Fruit fly (Drosophila melanogaster): ENCODE results near the gene CG3347.

The CG3347 gene

DNA sequence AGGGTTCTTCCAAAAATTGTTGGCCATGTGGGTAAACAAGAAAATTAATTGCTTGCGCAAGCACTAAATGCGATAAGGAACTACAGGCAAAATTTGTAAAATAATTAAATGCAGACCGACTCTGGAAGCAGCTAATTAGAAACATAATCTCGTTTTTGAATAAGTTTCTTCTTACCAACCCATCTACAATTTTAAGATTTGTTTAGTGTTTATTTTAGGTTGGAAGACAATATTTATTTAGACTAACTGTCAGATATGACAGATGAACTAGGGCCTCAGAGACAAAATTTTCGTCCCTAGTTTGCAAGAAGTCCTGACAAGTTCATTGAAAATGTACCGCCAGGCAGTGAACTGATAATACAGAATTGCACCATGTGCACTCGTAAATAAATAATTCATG, at the start of gene CG3347:
TSS of gene CG3347 (plus strand) at position 301 of the 400 bp plus-strand sequence.
- TF ChIP-seq gl (tag; optimal IDR thresholded peaks at IDR 0.05) (no peak), D1 (tag; optimal IDR thresholded peaks at IDR 0.05) (no peak), Ets98B (GFP tag; IDR thresholded peaks at IDR 0.05) (no peak), CG15710 (tag; optimal IDR thresholded peaks at IDR 0.05) (no peak), Pif1B (GFP tag; optimal IDR thresholded peaks at IDR 0.05) (no peak), CG8159 (tag; optimal IDR thresholded peaks at IDR 0.05) (no peak), CG14655 (GFP tag; optimal IDR thresholded peaks at IDR 0.05) (no peak), CG34367 (tag; optimal IDR thresholded peaks at IDR 0.05) (no peak), fd96Ca (GFP tag; IDR thresholded peaks at IDR 0.05) (no peak), CG10348 (GFP tag; IDR thresholded peaks at IDR 0.05) (no peak), Pif1A (GFP tag; optimal IDR thresholded peaks at IDR 0.05) (no peak), EcR (GFP tag; optimal IDR thresholded peaks at IDR 0.05) (no peak), CG12605 (GFP tag; IDR thresholded peaks at IDR 0.05) (no peak), CG8301 (tag; optimal IDR thresholded peaks at IDR 0.05) (no peak)

DNA sequence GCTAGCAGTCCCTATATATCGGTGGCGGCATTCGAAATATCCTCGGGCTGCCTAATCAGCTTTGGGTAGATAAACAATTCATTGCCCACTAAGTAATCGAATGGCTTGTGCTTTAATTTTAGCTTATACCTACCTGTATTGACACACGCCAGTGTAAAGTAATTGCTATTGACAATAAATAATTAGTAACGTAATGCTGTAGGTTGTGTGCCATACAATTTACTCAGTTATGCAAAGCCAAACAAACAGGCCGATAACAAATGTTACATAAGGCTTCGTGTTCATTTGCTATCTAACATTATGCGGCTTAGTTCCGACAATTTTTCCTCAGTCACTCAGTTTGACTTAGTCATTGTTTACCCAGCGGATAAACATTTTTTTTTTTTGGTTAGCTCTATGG, 40.5 kb upstream of the CG3347 start:
- no peak for TF ChIP-seq gl (tag; optimal IDR thresholded peaks at IDR 0.05)
- TF ChIP-seq rn (GFP tag; IDR thresholded peaks at IDR 0.05): no peak
- TF ChIP-seq CG13204 (GFP tag; optimal IDR thresholded peaks at IDR 0.05): no peak
- TF ChIP-seq CG8159 (tag; optimal IDR thresholded peaks at IDR 0.05): no peak
- no peak for TF ChIP-seq EcR (GFP tag; optimal IDR thresholded peaks at IDR 0.05)
- no peak for TF ChIP-seq fd96Ca (GFP tag; IDR thresholded peaks at IDR 0.05)
- TF ChIP-seq Pif1B (GFP tag; optimal IDR thresholded peaks at IDR 0.05): no peak
- TF ChIP-seq CG32121 (GFP tag; IDR thresholded peaks at IDR 0.05): no peak
- TF ChIP-seq CG14655 (GFP tag; optimal IDR thresholded peaks at IDR 0.05): no peak
- TF ChIP-seq CG9948 (tag; optimal IDR thresholded peaks at IDR 0.05): no peak
- no peak for TF ChIP-seq CG34367 (tag; optimal IDR thresholded peaks at IDR 0.05)
- no peak for TF ChIP-seq D1 (tag; optimal IDR thresholded peaks at IDR 0.05)
- no peak for TF ChIP-seq CG12605 (GFP tag; IDR thresholded peaks at IDR 0.05)

dm6 chr2L:3231239-3231638, 38.0 kb upstream of the CG3347 start:
- TF ChIP-seq EcR (GFP tag; optimal IDR thresholded peaks at IDR 0.05): no peak
- no peak for TF ChIP-seq CG34367 (tag; optimal IDR thresholded peaks at IDR 0.05)
- no peak for TF ChIP-seq CG13204 (GFP tag; optimal IDR thresholded peaks at IDR 0.05)
- no peak for TF ChIP-seq rn (GFP tag; IDR thresholded peaks at IDR 0.05)
- TF ChIP-seq CG8159 (tag; optimal IDR thresholded peaks at IDR 0.05): no peak
- TF ChIP-seq fd96Ca (GFP tag; IDR thresholded peaks at IDR 0.05): no peak
- no peak for TF ChIP-seq gl (tag; optimal IDR thresholded peaks at IDR 0.05)
- no peak for TF ChIP-seq Pif1B (GFP tag; optimal IDR thresholded peaks at IDR 0.05)

DNA sequence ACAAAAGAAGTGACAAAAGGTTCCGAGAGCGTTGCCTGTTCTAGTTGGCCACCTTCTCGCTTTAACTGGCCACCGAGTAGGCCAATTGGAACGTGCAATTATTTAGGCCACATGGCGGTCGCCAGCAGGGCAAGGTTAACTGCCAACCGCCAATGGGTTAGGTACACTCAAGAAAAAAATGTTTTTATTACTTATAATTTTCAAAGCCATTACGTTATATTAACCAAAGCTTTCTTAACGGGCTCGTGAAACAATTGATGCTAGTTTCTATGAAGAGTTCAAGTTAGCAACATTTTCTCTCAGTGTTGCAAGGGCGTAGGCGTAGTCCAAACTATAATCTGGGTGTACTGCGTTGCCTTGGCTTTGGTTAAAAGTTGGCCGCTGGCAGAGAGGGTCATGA, 23.2 kb upstream of the CG3347 start:
- TF ChIP-seq EcR (GFP tag; optimal IDR thresholded peaks at IDR 0.05): no peak
- TF ChIP-seq Ets98B (GFP tag; IDR thresholded peaks at IDR 0.05): peak; percentile 28; the same call in 1 of the 2 replicates
- peak; percentile 23 for TF ChIP-seq CG8159 (tag; optimal IDR thresholded peaks at IDR 0.05)
- no peak for TF ChIP-seq Snoo (tag; optimal IDR thresholded peaks at IDR 0.05)
- no peak for TF ChIP-seq CG10348 (GFP tag; IDR thresholded peaks at IDR 0.05)
- no peak for TF ChIP-seq CG15710 (tag; optimal IDR thresholded peaks at IDR 0.05)
- TF ChIP-seq Pif1A (GFP tag; optimal IDR thresholded peaks at IDR 0.05): no peak
- peak; percentile 12 for TF ChIP-seq CG14655 (GFP tag; optimal IDR thresholded peaks at IDR 0.05)
- TF ChIP-seq rn (GFP tag; IDR thresholded peaks at IDR 0.05): no peak
- no peak for TF ChIP-seq CG34367 (tag; optimal IDR thresholded peaks at IDR 0.05)
- no peak for TF ChIP-seq Pif1B (GFP tag; optimal IDR thresholded peaks at IDR 0.05)
- TF ChIP-seq CG17806 (tag; optimal IDR thresholded peaks at IDR 0.05): no peak
- 0 out of 3 replicates have a peak, but pooled peaks have one; percentile 60 for TF ChIP-seq fd96Ca (GFP tag; IDR thresholded peaks at IDR 0.05)
- no peak for TF ChIP-seq CG9948 (tag; optimal IDR thresholded peaks at IDR 0.05)
- TF ChIP-seq CG4496 (GFP tag; IDR thresholded peaks at IDR 0.05): peak; percentile 59; the same call in 2 of the 3 replicates

dm6 chr2L:3265635-3266034, 3.6 kb upstream of the CG3347 start:
- 0 out of 2 replicates have a peak, but pooled peaks have one; percentile 15 for TF ChIP-seq CG12605 (GFP tag; IDR thresholded peaks at IDR 0.05)
- TF ChIP-seq CG34367 (tag; optimal IDR thresholded peaks at IDR 0.05): no peak

DNA sequence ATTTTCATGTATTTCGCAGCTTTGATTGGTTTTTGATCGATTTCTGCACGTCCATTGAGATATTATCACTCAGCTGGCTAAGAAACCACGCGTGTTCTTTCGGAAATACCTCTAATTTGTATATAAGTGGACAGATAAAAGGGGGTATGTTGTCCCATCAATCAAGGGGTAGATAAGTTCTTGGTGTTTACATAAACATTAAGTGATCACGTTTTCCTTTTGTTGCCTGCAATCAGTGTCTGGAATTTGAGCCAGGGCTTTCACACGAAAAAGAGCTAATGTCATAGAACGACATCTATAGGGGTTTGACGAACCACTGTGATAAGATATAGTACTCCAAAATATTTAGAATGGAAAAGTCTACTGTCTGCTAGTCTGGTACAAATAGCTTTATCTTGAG, 9.5 kb downstream of the CG3347 start:
- no peak for TF ChIP-seq Pif1B (GFP tag; optimal IDR thresholded peaks at IDR 0.05)
- no peak for TF ChIP-seq CG8301 (tag; optimal IDR thresholded peaks at IDR 0.05)
- no peak for TF ChIP-seq CG8159 (tag; optimal IDR thresholded peaks at IDR 0.05)
- no peak for TF ChIP-seq CG13204 (GFP tag; optimal IDR thresholded peaks at IDR 0.05)
- TF ChIP-seq gl (tag; optimal IDR thresholded peaks at IDR 0.05): no peak
- no peak for TF ChIP-seq CG4496 (GFP tag; IDR thresholded peaks at IDR 0.05)
- no peak for TF ChIP-seq CG9948 (tag; optimal IDR thresholded peaks at IDR 0.05)
- no peak for TF ChIP-seq CG32121 (GFP tag; IDR thresholded peaks at IDR 0.05)
- TF ChIP-seq CG15710 (tag; optimal IDR thresholded peaks at IDR 0.05): no peak
- no peak for TF ChIP-seq EcR (GFP tag; optimal IDR thresholded peaks at IDR 0.05)
- no peak for TF ChIP-seq rn (GFP tag; IDR thresholded peaks at IDR 0.05)
- no peak for TF ChIP-seq Ets98B (GFP tag; IDR thresholded peaks at IDR 0.05)

dm6 chr2L:3280484-3280993, 11.3 kb downstream of the CG3347 start, which contains the start of gene OtopLb:
Gene OtopLb (minus strand): TSS chr2L:3280534.
- no peak for TF ChIP-seq CG12605 (GFP tag; IDR thresholded peaks at IDR 0.05)
- no peak for TF ChIP-seq fd96Ca (GFP tag; IDR thresholded peaks at IDR 0.05)
- TF ChIP-seq CG8159 (tag; optimal IDR thresholded peaks at IDR 0.05): peak; percentile 6
